Fruit fly (Drosophila melanogaster): Measurements from ENCODE around the gene Ppt1.
A peak's percentile ranks its signal among the peaks of the same experiment; 100 is the strongest.

The Ppt1 gene

dm6 chrX:8723393-8723987, 33.5 kb upstream of the Ppt1 start:
- TF ChIP-seq cnc (optimal IDR thresholded peaks at IDR 0.05), result no peak
- TF ChIP-seq CG5204 (GFP tag; optimal IDR thresholded peaks at IDR 0.05), result no peak
- no peak for TF ChIP-seq CG14711 (tag; optimal IDR thresholded peaks at IDR 0.05)
- TF ChIP-seq Hr96 (GFP tag; optimal IDR thresholded peaks at IDR 0.05), result no peak
- no peak for TF ChIP-seq Crg-1 (GFP tag; optimal IDR thresholded peaks at IDR 0.05)
- no peak for TF ChIP-seq kay (GFP tag; ENCODE audit: borderline replicate concordance)
- TF ChIP-seq cic (GFP tag; optimal IDR thresholded peaks at IDR 0.05), result no peak
- no peak for TF ChIP-seq CG12768 (GFP tag; optimal IDR thresholded peaks at IDR 0.05)
- TF ChIP-seq toe (GFP tag; optimal IDR thresholded peaks at IDR 0.05), result no peak
- TF ChIP-seq CG7045 (GFP tag; optimal IDR thresholded peaks at IDR 0.05), result no peak
- TF ChIP-seq CG7101 (tag; optimal IDR thresholded peaks at IDR 0.05), result no peak
- no peak for TF ChIP-seq tj (GFP tag; optimal IDR thresholded peaks at IDR 0.05)
- TF ChIP-seq CG11617 (GFP tag; optimal IDR thresholded peaks at IDR 0.05), result no peak
- no peak for TF ChIP-seq CG1620 (GFP tag; optimal IDR thresholded peaks at IDR 0.05)
- TF ChIP-seq Clk (GFP tag; optimal IDR thresholded peaks at IDR 0.05), result no peak
- TF ChIP-seq Mnt (GFP tag; optimal IDR thresholded peaks at IDR 0.05), result no peak
- TF ChIP-seq ovo (GFP tag; optimal IDR thresholded peaks at IDR 0.05), result no peak

- no peak for TF ChIP-seq cnc (optimal IDR thresholded peaks at IDR 0.05)
These were observed 31.5 kb upstream of the Ppt1 start for dm6 chrX:8721501-8721900.

- TF ChIP-seq kay (GFP tag; ENCODE audit: borderline replicate concordance) (no peak), CG12768 (GFP tag; optimal IDR thresholded peaks at IDR 0.05) (no peak), CG1620 (GFP tag; optimal IDR thresholded peaks at IDR 0.05) (peak; percentile 7), Crg-1 (GFP tag; optimal IDR thresholded peaks at IDR 0.05) (peak; percentile 21), CG33017 (tag; optimal IDR thresholded peaks at IDR 0.05) (no peak), cic (GFP tag; optimal IDR thresholded peaks at IDR 0.05) (no peak), Hr96 (GFP tag; optimal IDR thresholded peaks at IDR 0.05) (no peak), CG7101 (tag; optimal IDR thresholded peaks at IDR 0.05) (no peak), cnc (optimal IDR thresholded peaks at IDR 0.05) (no peak), CG7045 (GFP tag; optimal IDR thresholded peaks at IDR 0.05) (no peak), CG14711 (tag; optimal IDR thresholded peaks at IDR 0.05) (peak; percentile 5), Clk (GFP tag; optimal IDR thresholded peaks at IDR 0.05) (no peak), pad (GFP tag; optimal IDR thresholded peaks at IDR 0.05) (no peak), bab1 (GFP tag; optimal IDR thresholded peaks at IDR 0.05) (peak; percentile 16), toe (GFP tag; optimal IDR thresholded peaks at IDR 0.05) (peak; percentile 21), Mnt (GFP tag; optimal IDR thresholded peaks at IDR 0.05) (peak; percentile 97), CG11617 (GFP tag; optimal IDR thresholded peaks at IDR 0.05) (peak; percentile 28), ovo (GFP tag; optimal IDR thresholded peaks at IDR 0.05) (no peak), CG5204 (GFP tag; optimal IDR thresholded peaks at IDR 0.05) (peak; percentile 8), tj (GFP tag; optimal IDR thresholded peaks at IDR 0.05) (peak; percentile 72)
These were observed 30.2 kb upstream of the Ppt1 start, which contains the start of gene CG1789 for dm6 chrX:8720213-8720612. TSS of gene CG1789 (plus strand) at chrX:8720520.

- TF ChIP-seq tj (GFP tag; optimal IDR thresholded peaks at IDR 0.05) (peak; percentile 78), CG12768 (GFP tag; optimal IDR thresholded peaks at IDR 0.05) (peak; percentile 84), cic (GFP tag; optimal IDR thresholded peaks at IDR 0.05) (peak; percentile 31), CG7045 (GFP tag; optimal IDR thresholded peaks at IDR 0.05) (peak; percentile 79), CG11617 (GFP tag; optimal IDR thresholded peaks at IDR 0.05) (peak; percentile 90), Hr96 (GFP tag; optimal IDR thresholded peaks at IDR 0.05) (peak; percentile 90), CG33017 (tag; optimal IDR thresholded peaks at IDR 0.05) (peak; percentile 64), Crg-1 (GFP tag; optimal IDR thresholded peaks at IDR 0.05) (peak; percentile 87), Clk (GFP tag; optimal IDR thresholded peaks at IDR 0.05) (peak; percentile 75), ovo (GFP tag; optimal IDR thresholded peaks at IDR 0.05) (peak; percentile 95), bab1 (GFP tag; optimal IDR thresholded peaks at IDR 0.05) (peak; percentile 57), CG14711 (tag; optimal IDR thresholded peaks at IDR 0.05) (peak; percentile 88), Mnt (GFP tag; optimal IDR thresholded peaks at IDR 0.05) (peak; percentile 99), CG1620 (GFP tag; optimal IDR thresholded peaks at IDR 0.05) (peak; percentile 97), cnc (optimal IDR thresholded peaks at IDR 0.05) (no peak), toe (GFP tag; optimal IDR thresholded peaks at IDR 0.05) (peak; percentile 86), kay (GFP tag; ENCODE audit: borderline replicate concordance) (no peak), CG7101 (tag; optimal IDR thresholded peaks at IDR 0.05) (peak; percentile 94), pad (GFP tag; optimal IDR thresholded peaks at IDR 0.05) (peak; percentile 85), CG5204 (GFP tag; optimal IDR thresholded peaks at IDR 0.05) (peak; percentile 85)
These were observed 24.3 kb upstream of the Ppt1 start, which contains the start of the genes CG2004 and CG1785 for dm6 chrX:8714064-8715046. TSS of gene CG2004 (minus strand) at chrX:8714924. TSS of gene CG1785 (plus strand) at chrX:8714936.

- peak; percentile 96 for TF ChIP-seq CG1620 (GFP tag; optimal IDR thresholded peaks at IDR 0.05)
- TF ChIP-seq CG11617 (GFP tag; optimal IDR thresholded peaks at IDR 0.05), result peak; percentile 71
- TF ChIP-seq cic (GFP tag; optimal IDR thresholded peaks at IDR 0.05), result no peak
- peak; percentile 34 for TF ChIP-seq Mnt (GFP tag; optimal IDR thresholded peaks at IDR 0.05)
- peak; percentile 88 for TF ChIP-seq pad (GFP tag; optimal IDR thresholded peaks at IDR 0.05)
- peak; percentile 98 for TF ChIP-seq bab1 (GFP tag; optimal IDR thresholded peaks at IDR 0.05)
- no peak for TF ChIP-seq toe (GFP tag; optimal IDR thresholded peaks at IDR 0.05)
- TF ChIP-seq CG14711 (tag; optimal IDR thresholded peaks at IDR 0.05), result peak; percentile 88
- peak; percentile 83 for TF ChIP-seq tj (GFP tag; optimal IDR thresholded peaks at IDR 0.05)
- peak; percentile 94 for TF ChIP-seq Crg-1 (GFP tag; optimal IDR thresholded peaks at IDR 0.05)
- TF ChIP-seq CG33017 (tag; optimal IDR thresholded peaks at IDR 0.05), result peak; percentile 67
- peak; percentile 38 for TF ChIP-seq CG7045 (GFP tag; optimal IDR thresholded peaks at IDR 0.05)
- no peak for TF ChIP-seq kay (GFP tag; ENCODE audit: borderline replicate concordance)
- peak; percentile 36 for TF ChIP-seq Clk (GFP tag; optimal IDR thresholded peaks at IDR 0.05)
- TF ChIP-seq Hr96 (GFP tag; optimal IDR thresholded peaks at IDR 0.05), result peak; percentile 87
- TF ChIP-seq ovo (GFP tag; optimal IDR thresholded peaks at IDR 0.05), result peak; percentile 33
- TF ChIP-seq CG5204 (GFP tag; optimal IDR thresholded peaks at IDR 0.05), result peak; percentile 53
- TF ChIP-seq CG12768 (GFP tag; optimal IDR thresholded peaks at IDR 0.05), result peak; percentile 42
- TF ChIP-seq CG7101 (tag; optimal IDR thresholded peaks at IDR 0.05), result peak; percentile 89
- TF ChIP-seq cnc (optimal IDR thresholded peaks at IDR 0.05), result no peak
These were observed 19.3 kb upstream of the Ppt1 start, which contains the start of gene Hexo2 for dm6 chrX:8709234-8709843. TSS of gene Hexo2 (plus strand) at chrX:8709652.
